Fruit fly (Drosophila melanogaster): ENCODE measurements around the gene CG15169.

The CG15169 gene

DNA sequence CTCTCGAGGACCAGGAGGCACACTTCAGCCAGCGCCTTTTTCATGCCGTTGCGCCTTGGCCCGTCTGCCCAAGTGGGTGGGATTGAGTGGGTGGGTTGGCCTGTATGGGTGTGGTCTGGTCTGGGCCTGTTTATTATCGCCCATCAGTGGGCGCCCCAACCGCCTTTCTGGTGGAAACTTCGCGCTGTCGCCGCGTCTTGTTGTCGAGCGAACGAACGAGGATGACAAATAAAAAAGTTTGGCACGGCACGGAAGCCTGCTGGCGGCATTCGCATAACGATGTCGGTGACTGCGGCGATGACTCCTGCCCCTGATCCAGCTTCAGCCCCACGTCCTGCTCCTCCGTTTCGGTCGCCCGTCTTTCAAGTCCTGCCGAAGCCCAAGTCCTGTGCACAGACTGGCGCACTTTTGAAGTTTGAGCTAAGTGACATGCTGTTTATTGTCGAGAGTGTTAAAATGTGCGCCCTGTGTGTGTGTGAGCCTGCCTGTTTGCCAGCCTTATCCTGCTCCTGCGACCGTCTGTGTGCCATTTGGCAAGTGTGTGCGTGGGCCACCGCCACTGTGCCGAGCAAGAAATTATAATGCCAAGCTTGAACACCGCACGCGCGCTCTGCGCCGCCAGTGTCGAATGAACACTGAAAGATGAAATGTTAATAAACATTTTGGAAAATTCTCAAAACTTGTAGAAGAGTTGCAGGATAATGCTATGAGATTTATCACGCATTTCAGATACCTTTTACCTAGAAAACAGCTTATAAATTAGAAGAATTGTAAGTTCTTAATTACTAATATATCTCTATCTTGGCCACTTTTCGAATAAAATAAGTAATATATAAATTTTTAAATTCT, 23.4 kb downstream of the CG15169 start (continued):
- TF ChIP-seq gcm (GFP tag; optimal IDR thresholded peaks at IDR 0.05) (peak; percentile 51), Sry-β (GFP tag; optimal IDR thresholded peaks at IDR 0.05) (no peak), br (optimal IDR thresholded peaks at IDR 0.05) (no peak), Hsf (GFP tag; optimal IDR thresholded peaks at IDR 0.05) (peak; percentile 29), CG42726 (GFP tag; IDR thresholded peaks at IDR 0.05; ENCODE audit: partially characterized antibody) (no peak), tll (GFP tag; optimal IDR thresholded peaks at IDR 0.05) (no peak), CG30020 (tag; optimal IDR thresholded peaks at IDR 0.05) (no peak), CG16779 (GFP tag; IDR thresholded peaks at IDR 0.05) (no peak), pfk (GFP tag; optimal IDR thresholded peaks at IDR 0.05) (no peak), CG9437 (GFP tag; optimal IDR thresholded peaks at IDR 0.05) (peak; percentile 59), onecut (GFP tag; IDR thresholded peaks at IDR 0.05) (peak; percentile 52), CG8089 (GFP tag; optimal IDR thresholded peaks at IDR 0.05) (no peak)

DNA sequence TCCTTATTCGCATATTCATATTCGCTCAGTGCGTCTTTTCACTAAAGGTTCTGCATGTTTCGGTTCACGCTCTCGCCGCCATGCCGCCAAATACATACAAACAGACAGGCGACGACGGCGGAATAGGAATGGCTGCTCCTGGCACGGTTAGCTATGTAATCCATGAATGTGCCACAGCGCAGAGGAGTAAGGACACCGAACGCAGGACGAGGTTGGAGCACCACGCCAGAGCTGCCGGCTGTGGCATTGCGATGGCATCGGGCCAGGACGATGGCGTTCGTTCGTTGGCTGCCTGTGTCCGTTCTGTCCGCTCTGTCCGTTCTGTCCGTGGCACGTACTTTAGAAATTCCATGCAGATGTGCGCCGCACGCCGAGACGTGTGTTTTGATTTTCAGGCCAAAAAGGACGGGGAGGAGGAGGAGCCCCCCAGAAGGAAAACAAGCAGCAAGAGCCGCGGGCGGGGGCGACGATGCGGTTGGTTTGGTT, 24.1 kb downstream of the CG15169 start:
- TF ChIP-seq sqz (GFP tag; optimal IDR thresholded peaks at IDR 0.05) (no peak), amos (GFP tag; IDR thresholded peaks at IDR 0.05; ENCODE audit: partially characterized antibody) (no peak), CG42726 (GFP tag; IDR thresholded peaks at IDR 0.05; ENCODE audit: partially characterized antibody) (no peak), slbo (GFP tag; IDR thresholded peaks at IDR 0.05) (0 out of 2 replicates have a peak, but pooled peaks have one; percentile 1), ranshi (GFP tag; IDR thresholded peaks at IDR 0.05) (no peak), Deaf1 (tag; optimal IDR thresholded peaks at IDR 0.05) (peak; percentile 68), fd64A (GFP tag; optimal IDR thresholded peaks at IDR 0.05) (no peak), pzg (GFP tag; optimal IDR thresholded peaks at IDR 0.05) (no peak), hbn (GFP tag; IDR thresholded peaks at IDR 0.05; ENCODE audit: partially characterized antibody) (no peak), Hey (tag; optimal IDR thresholded peaks at IDR 0.05) (peak; percentile 71), Rfx (GFP tag; IDR thresholded peaks at IDR 0.05) (no peak), dmrt99B (tag; optimal IDR thresholded peaks at IDR 0.05) (no peak), CG31388 (GFP tag; optimal IDR thresholded peaks at IDR 0.05) (no peak), CG11696 (GFP tag; IDR thresholded peaks at IDR 0.05) (no peak), bsh (GFP tag; optimal IDR thresholded peaks at IDR 0.05) (no peak), CG6654 (GFP tag; optimal IDR thresholded peaks at IDR 0.05) (no peak), CG15696 (tag; optimal IDR thresholded peaks at IDR 0.05) (no peak), CG13624 (GFP tag; optimal IDR thresholded peaks at IDR 0.05) (no peak), btn (GFP tag; optimal IDR thresholded peaks at IDR 0.05) (no peak), C15 (GFP tag; IDR thresholded peaks at IDR 0.05) (no peak), CG2889 (GFP tag; IDR thresholded peaks at IDR 0.05) (0 out of 3 replicates have a peak, but pooled peaks have one; percentile 10), ara (GFP tag; IDR thresholded peaks at IDR 0.05) (no peak; the same call in 1 of the 2 replicates), wor (GFP tag; IDR thresholded peaks at IDR 0.05) (peak; percentile 9; the same call in 1 of the 2 replicates), Bgb (GFP tag; IDR thresholded peaks at IDR 0.05; ENCODE audit: partially characterized antibody) (peak; percentile 33; the same call in 1 of the 2 replicates), ci (GFP tag; IDR thresholded peaks at IDR 0.05) (no peak), CG12744 (GFP tag; optimal IDR thresholded peaks at IDR 0.05) (no peak), CG7556 (GFP tag; optimal IDR thresholded peaks at IDR 0.05) (peak; percentile 53), Med (GFP tag) (no peak), lmd (GFP tag; IDR thresholded peaks at IDR 0.05) (no peak), CG31441 (GFP tag; IDR thresholded peaks at IDR 0.05) (0 out of 2 replicates have a peak, but pooled peaks have one; percentile 4), lab (GFP tag; optimal IDR thresholded peaks at IDR 0.05) (peak; percentile 38), CG17359 (tag; optimal IDR thresholded peaks at IDR 0.05) (no peak), ap (GFP tag; IDR thresholded peaks at IDR 0.05) (no peak), cwo (GFP tag; optimal IDR thresholded peaks at IDR 0.05) (no peak), tup (GFP tag; optimal IDR thresholded peaks at IDR 0.05) (no peak), Asciz (GFP tag; optimal IDR thresholded peaks at IDR 0.05) (no peak)

Data from whole organism, embryonic.